Fruit fly (Drosophila melanogaster) ovary, adult (tissue): ENCODE measurements around the gene Bub1.

Experiments used
- CG17801 ChIP-seq: fragments of 200-800 bp; optimal IDR thresholded peaks from 2 replicates; lab custom pipeline; 2019; ENCODE audit warnings: missing biosample characterization, mild to moderate bottlenecking, missing genetic modification characterization, moderate library complexity; ENCODE audit not compliant: partially characterized antibody

The Bub1 gene

dm6 chr2L:5263343-5264051 lies 15.2 kb upstream of the Bub1 start, which contains the start of gene Cyp4ac1:
Gene Cyp4ac1 (plus strand): TSS chr2L:5264001.
- no peak for TF ChIP-seq CG17801

DNA sequence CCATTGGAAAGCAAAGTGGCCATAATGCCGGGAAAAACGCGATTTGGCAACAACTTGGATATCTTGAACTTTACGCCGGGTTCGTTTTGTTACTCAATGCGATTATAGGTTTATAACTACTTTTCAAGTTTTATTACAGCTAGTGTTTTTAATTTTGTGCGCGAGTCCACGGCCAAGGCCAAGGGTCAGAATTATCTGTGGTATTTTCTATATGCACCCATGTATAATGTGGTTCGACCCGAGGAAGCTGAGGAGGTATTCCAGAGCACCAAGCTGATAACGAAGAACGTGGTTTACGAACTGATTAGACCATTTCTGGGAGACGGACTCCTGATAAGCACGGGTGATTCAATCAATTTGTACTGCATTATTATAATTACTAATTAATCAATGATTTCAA lies 14.5 kb upstream of the Bub1 start:
- no peak for TF ChIP-seq CG17801

dm6 chr2L:5266092-5266491 lies 12.6 kb upstream of the Bub1 start, which contains the start of gene Cyp4ac2:
Gene Cyp4ac2 (plus strand): TSS chr2L:5266392.
- TF ChIP-seq CG17801 = no peak

DNA sequence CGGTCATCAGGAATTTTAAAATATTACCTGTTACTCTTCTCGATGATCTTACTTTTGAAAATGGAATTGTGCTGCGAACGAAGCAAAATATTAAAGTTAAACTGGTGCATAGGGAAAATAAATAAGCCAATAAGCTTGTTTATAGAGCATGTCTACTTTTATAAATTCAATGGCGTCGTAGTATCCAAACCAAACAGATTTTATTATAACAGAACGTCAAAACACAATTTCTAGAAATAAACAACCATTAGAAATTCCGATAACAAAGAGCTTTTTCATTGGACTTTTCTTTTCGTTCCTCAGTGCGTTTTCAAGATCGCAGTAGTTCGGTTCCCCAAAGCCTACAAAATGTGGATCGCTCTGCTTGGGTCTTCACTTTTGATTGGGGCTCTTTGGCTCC lies 10.5 kb upstream of the Bub1 start, which contains the start of gene Cyp4ac3:
Gene Cyp4ac3 (plus strand): TSS at position 301 of the 400 bp plus-strand sequence.
- no peak for TF ChIP-seq CG17801

- no peak for TF ChIP-seq CG17801
These were observed 8.2 kb upstream of the Bub1 start for dm6 chr2L:5270215-5271071.

- TF ChIP-seq CG17801 = no peak
These were observed 7.6 kb upstream of the Bub1 start, which contains the start of gene tkv for dm6 chr2L:5271081-5271480. Gene tkv (minus strand): TSS chr2L:5271384.

dm6 chr2L:5277262-5278008 lies 1.2 kb upstream of the Bub1 start:
- no peak for TF ChIP-seq CG17801

DNA sequence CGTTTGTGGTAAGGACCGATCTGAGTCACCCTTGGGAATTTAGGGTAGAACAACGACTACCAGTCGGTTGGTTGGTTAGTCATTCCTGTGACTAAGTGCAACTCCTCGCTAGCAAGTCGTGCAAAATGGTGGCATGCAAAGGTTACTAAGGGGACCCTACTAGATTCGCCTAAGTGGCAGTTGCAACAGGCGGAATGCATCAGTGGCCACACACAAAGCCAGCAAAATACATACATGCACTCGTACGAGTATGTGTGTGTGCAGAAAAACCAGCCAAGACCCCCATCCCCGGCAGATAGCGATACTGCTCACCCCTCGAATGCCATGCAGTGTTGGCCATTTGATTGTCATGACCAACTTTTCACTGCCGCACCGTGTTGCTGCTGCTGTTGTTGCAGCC lies 6.2 kb downstream of the Bub1 start:
- no peak for TF ChIP-seq CG17801

DNA sequence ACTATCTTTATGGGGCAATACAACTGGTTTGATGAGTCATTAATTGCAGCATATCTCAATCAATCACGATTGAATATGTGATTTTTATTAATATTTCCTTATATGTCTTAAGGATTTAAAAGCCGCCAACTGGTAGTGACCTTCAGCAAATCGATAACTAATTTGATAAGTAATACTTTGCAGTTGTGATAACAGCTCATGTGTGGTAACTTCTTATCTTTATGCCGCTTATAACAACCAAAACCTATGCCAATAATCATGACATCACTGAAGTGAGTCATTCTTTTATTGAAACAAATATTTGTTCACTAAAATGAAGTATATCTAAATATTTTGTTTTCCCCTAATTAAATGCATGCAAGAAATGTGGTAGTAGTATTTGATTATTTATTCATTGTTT lies 7.2 kb downstream of the Bub1 start:
- TF ChIP-seq CG17801 = no peak

- no peak for TF ChIP-seq CG17801
These were observed 7.9 kb downstream of the Bub1 start for dm6 chr2L:5286572-5286971.

- TF ChIP-seq CG17801 = no peak
These were observed 9.1 kb downstream of the Bub1 start for dm6 chr2L:5287599-5288261.

- TF ChIP-seq CG17801 = no peak
These were observed 9.6 kb downstream of the Bub1 start for dm6 chr2L:5288262-5288621.

DNA sequence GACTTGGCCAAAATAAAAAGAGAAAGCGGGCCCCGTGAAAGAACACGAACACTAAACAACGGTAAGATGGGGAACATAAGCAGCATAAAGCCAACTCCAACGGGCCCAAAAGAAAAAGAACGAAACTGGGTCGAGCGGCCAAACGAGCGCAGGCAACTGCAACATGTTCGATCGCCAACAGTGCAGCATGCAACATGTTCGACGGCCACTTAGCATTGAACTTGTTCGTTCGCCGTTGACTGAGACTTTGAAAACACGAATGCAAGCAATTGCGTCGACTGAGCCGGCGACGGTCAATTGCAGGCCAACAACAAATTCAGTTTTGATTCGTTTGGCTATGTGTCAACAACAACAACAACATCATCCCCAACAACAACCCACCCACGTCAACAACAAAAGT lies 10.1 kb downstream of the Bub1 start, which contains the start of gene vri:
Gene vri (plus strand): TSS at position 224 of the 400 bp plus-strand sequence.
- no peak for TF ChIP-seq CG17801

dm6 chr2L:5289921-5290320 lies 11.3 kb downstream of the Bub1 start:
- no peak for TF ChIP-seq CG17801

dm6 chr2L:5290530-5290929 lies 11.9 kb downstream of the Bub1 start:
- TF ChIP-seq CG17801 = no peak

dm6 chr2L:5291195-5291594 lies 12.5 kb downstream of the Bub1 start:
- TF ChIP-seq CG17801 = no peak
